Worm (Caenorhabditis elegans) whole organism, L2 larva: ENCODE measurements around the gene ceh-23.

ENCODE experiments used
- C34F6.9 ChIP-seq: fragments of 150-350 bp; optimal IDR thresholded peaks from 2 replicates; lab custom pipeline; 2014; ENCODE audit warnings: missing biosample characterization, missing genetic modification characterization
- aly-2 ChIP-seq: fragments of 150-350 bp; optimal IDR thresholded peaks from 2 replicates; lab custom pipeline; 2014; ENCODE audit warnings: missing biosample characterization, missing genetic modification characterization
- ama-1 ChIP-seq: fragments of 150-350 bp; optimal IDR thresholded peaks from 2 replicates; lab custom pipeline; 2018; ENCODE audit warnings: inconsistent platforms
- ceh-16 ChIP-seq: fragments of 150-350 bp; optimal IDR thresholded peaks from 2 replicates; lab custom pipeline; 2014; ENCODE audit warnings: missing biosample characterization, missing genetic modification characterization
- fos-1 ChIP-seq: fragments of 150-350 bp; optimal IDR thresholded peaks from 2 replicates; lab custom pipeline; 2014; ENCODE audit warnings: missing biosample characterization, missing genetic modification characterization
- lin-13 ChIP-seq: fragments of 150-350 bp; optimal IDR thresholded peaks from 2 replicates; lab custom pipeline; 2014; ENCODE audit warnings: missing biosample characterization, missing genetic modification reagents, missing genetic modification characterization
- mab-5 ChIP-seq: fragments of 150-350 bp; optimal IDR thresholded peaks from 2 replicates; lab custom pipeline; 2014; ENCODE audit warnings: missing biosample characterization, missing genetic modification characterization
- nhr-12 ChIP-seq: fragments of 150-350 bp; optimal IDR thresholded peaks from 2 replicates; lab custom pipeline; 2014; ENCODE audit warnings: missing biosample characterization, missing genetic modification characterization
- nhr-237 ChIP-seq: fragments of 150-350 bp; optimal IDR thresholded peaks from 2 replicates; lab custom pipeline; 2014; ENCODE audit warnings: missing biosample characterization, missing genetic modification characterization
- nhr-25 ChIP-seq: fragments of 150-350 bp; sonication (generic microtip); optimal IDR thresholded peaks from 3 replicates; lab custom pipeline; 2014; ENCODE audit warnings: missing biosample characterization, missing genetic modification characterization
- sem-4 ChIP-seq: fragments of 150-350 bp; optimal IDR thresholded peaks from 2 replicates; lab custom pipeline; 2014; ENCODE audit warnings: missing biosample characterization, missing genetic modification reagents, missing genetic modification characterization
- unc-62 ChIP-seq: fragments of 150-350 bp; optimal IDR thresholded peaks from 2 replicates; lab custom pipeline; 2014; ENCODE audit warnings: missing biosample characterization, missing genetic modification reagents, missing genetic modification characterization
- ztf-11 ChIP-seq: sonication (generic microtip); optimal IDR thresholded peaks from 2 replicates; lab custom pipeline; 2017; ENCODE audit warnings: missing biosample characterization, missing genetic modification characterization

DNA sequence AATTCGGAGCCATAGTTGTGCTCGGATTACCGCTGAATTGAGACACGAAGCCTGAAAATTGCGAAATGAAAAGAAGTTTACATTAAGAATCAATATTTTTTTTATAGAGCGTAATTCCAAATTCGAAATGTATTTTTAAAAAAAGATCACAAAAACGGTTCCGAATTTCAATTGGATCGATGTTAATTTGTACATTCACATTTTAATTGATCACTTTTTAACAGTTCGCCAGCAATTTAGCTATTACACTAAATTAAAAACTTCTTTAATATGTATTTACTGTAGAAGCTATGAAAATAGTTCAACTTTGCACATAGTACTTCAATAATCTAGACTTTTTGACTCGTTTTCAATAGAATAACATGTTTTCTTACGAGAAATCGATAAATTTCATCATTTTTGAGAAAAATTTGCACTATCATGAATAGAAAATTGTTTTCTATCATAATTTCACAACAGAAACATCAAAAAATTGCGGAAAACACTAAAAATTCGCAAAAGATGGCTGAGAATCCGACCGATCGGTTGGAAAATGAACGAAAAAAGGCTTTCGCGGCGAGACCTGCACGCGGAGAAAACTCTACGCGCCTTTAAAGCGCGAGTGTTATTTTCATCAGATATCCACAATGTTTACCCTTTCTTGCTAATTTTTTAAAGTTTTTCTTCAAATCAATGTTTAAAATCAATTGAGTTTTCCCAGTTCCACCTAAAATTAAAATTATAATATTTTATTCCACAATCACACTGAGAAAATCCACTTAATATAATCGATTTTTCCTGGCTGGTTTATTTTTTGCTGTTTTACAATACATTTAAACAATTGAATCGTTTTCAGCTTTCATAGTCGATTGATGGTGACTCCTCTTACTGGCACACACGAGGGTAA lies 10.6 kb upstream of the ceh-23 start, which contains the start of the genes egl-45 and kcmf-1:
- no peak for TF ChIP-seq sem-4 (tag; lab: Kevin White, UChicago)
- TF ChIP-seq aly-2 = no peak
- no peak for TF ChIP-seq nhr-12 (tag; lab: Kevin White, UChicago)
- TF ChIP-seq nhr-237 (tag; lab: Kevin White, UChicago) = no peak
- no peak for TF ChIP-seq ama-1 (lab: Kevin White, UChicago)
- no peak for TF ChIP-seq fos-1 (tag; lab: Kevin White, UChicago)
- TF ChIP-seq unc-62 (GFP tag; lab: Kevin White, UChicago) = no peak
- no peak for TF ChIP-seq mab-5 (tag; lab: Kevin White, UChicago)
- no peak for TF ChIP-seq lin-13 (GFP tag; lab: Kevin White, UChicago)
- no peak for TF ChIP-seq ceh-16
- TF ChIP-seq C34F6.9 = peak; percentile 42
- no peak for TF ChIP-seq ztf-11
- no peak for TF ChIP-seq nhr-25 (tag; lab: Kevin White, UChicago)
